Worm (Caenorhabditis elegans) whole organism, L4 larva: Measurements from ENCODE around the gene C10G8.2.

ENCODE experiments used
- F49E8.2 ChIP-seq: sonication (generic microtip); optimal IDR thresholded peaks from 2 replicates; lab custom pipeline; 2016; ENCODE audit warnings: missing compliant biosample characterization, mild to moderate bottlenecking, missing genetic modification characterization, borderline replicate concordance
- ama-1 ChIP-seq: fragments of 150-350 bp; optimal IDR thresholded peaks from 2 replicates; lab custom pipeline; 2014; ENCODE audit warnings: inconsistent platforms, mixed read lengths
- duxl-1 ChIP-seq: sonication (generic microtip); optimal IDR thresholded peaks from 2 replicates; lab custom pipeline; 2016; ENCODE audit warnings: mild to moderate bottlenecking, missing genetic modification characterization, moderate library complexity, missing compliant biosample characterization; ENCODE audit not compliant: poor library complexity
- mxl-2 ChIP-seq: fragments of 200-800 bp; sonication (Bioruptor generic); conservative IDR thresholded peaks from 2 replicates; pipeline ENCODE4 v1.3.6; 2022; ENCODE audit warnings: missing genetic modification reagents, missing genetic modification characterization, missing compliant biosample characterization
- nhr-237 ChIP-seq: sonication (generic microtip); optimal IDR thresholded peaks from 2 replicates; lab custom pipeline; 2017; ENCODE audit warnings: missing biosample characterization, missing genetic modification characterization
- nhr-28 ChIP-seq: fragments of 150-350 bp; optimal IDR thresholded peaks from 2 replicates; lab custom pipeline; 2014; ENCODE audit warnings: missing biosample characterization, missing genetic modification characterization
- nhr-41 ChIP-seq: fragments of 200-800 bp; sonication (Bioruptor generic); IDR thresholded peaks from 2 replicates; pipeline ENCODE4 v1.3.6; 2022; ENCODE audit warnings: missing genetic modification reagents, missing genetic modification characterization, missing compliant biosample characterization
- pqm-1 ChIP-seq: sonication (generic microtip); optimal IDR thresholded peaks from 2 replicates; lab custom pipeline; 2017; ENCODE audit warnings: missing biosample characterization, missing genetic modification characterization
- unc-130 ChIP-seq: sonication (generic microtip); optimal IDR thresholded peaks from 2 replicates; lab custom pipeline; 2016; ENCODE audit warnings: missing genetic modification reagents, missing genetic modification characterization, missing compliant biosample characterization
- unc-62 ChIP-seq, 3 experiments: fragments of 150-350 bp in 1 of 3; sonication (generic microtip); optimal IDR thresholded peaks in 2 of 3; peaks in 1 of 3; 1 replicate in 1 of 3; 2 replicates in 2 of 3; lab custom pipeline; 2014 to 2017; ENCODE audit warnings: missing biosample characterization in 3 of 3, missing genetic modification characterization in 3 of 3, missing genetic modification reagents in 3 of 3, missing genotype in 1 of 3

DNA sequence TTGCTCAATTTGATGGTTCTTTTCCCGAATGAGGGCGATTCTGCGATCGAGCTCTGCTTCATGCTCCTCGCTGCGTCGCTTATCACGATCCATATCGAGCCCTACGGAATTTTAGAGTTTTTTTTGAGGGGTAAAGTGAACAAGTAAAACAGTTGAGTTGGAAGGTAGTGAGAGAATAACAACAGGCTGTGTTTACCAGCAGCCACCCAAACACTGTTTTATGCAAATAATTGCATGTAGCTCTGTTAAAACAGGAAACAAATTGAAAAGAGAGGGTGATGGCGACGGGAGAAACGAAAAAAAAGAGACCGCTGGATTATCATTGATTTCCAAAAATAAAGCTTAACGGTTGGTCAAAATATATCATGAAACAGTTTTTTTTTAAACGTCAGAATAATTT, 14.1 kb downstream of the C10G8.2 start, which contains the start of gene C10G8.8:
- TF ChIP-seq duxl-1 (tag; lab: Kevin White, UChicago) (no peak), unc-130 (GFP tag; lab: Kevin White, UChicago) (no peak), unc-62 (GFP tag; optimal IDR thresholded peaks at IDR 0.05 in 1 of 2; lab: Kevin White, UChicago) (no peak), unc-62 (tag; optimal IDR thresholded peaks at IDR 0.05; lab: Kevin White, UChicago) (no peak), mxl-2 (GFP tag; lab: Robert Waterston, UW) (no peak), F49E8.2 (no peak), nhr-41 (no peak), nhr-28 (tag; lab: Kevin White, UChicago) (no peak), ama-1 (lab: Kevin White, UChicago) (no peak), nhr-237 (tag; lab: Kevin White, UChicago) (no peak), pqm-1 (tag; lab: Kevin White, UChicago) (no peak)
